Worm (Caenorhabditis elegans) whole organism, late embryonic: Measurements from ENCODE around the gene tag-124.

Source experiments
- C38D4.7 ChIP-seq: fragments of 200-800 bp; sonication (Bioruptor generic); optimal IDR thresholded peaks from 2 replicates; lab custom pipeline; 2018; ENCODE audit warnings: mild to moderate bottlenecking, missing genetic modification characterization, moderate library complexity, missing compliant biosample characterization
- K02D7.2 ChIP-seq: sonication (generic microtip); optimal IDR thresholded peaks from 2 replicates; lab custom pipeline; 2017; ENCODE audit warnings: mild to moderate bottlenecking, missing genetic modification characterization, missing compliant biosample characterization
- ahr-1 ChIP-seq: sonication (generic microtip); optimal IDR thresholded peaks from 2 replicates; lab custom pipeline; 2016; ENCODE audit warnings: missing genetic modification characterization, missing compliant biosample characterization
- ama-1 ChIP-seq: fragments of 150-350 bp; optimal IDR thresholded peaks from 2 replicates; lab custom pipeline; 2014
- ceh-14 ChIP-seq: sonication (generic microtip); optimal IDR thresholded peaks from 2 replicates; lab custom pipeline; 2016; ENCODE audit warnings: missing genotype, missing genetic modification characterization, missing compliant biosample characterization
- ceh-18 ChIP-seq: sonication (generic microtip); optimal IDR thresholded peaks from 2 replicates; lab custom pipeline; 2016; ENCODE audit warnings: missing genetic modification characterization, missing compliant biosample characterization
- ceh-19 ChIP-seq: fragments of 200-800 bp; sonication (Bioruptor generic); optimal IDR thresholded peaks from 2 replicates; lab custom pipeline; 2018; ENCODE audit warnings: mild to moderate bottlenecking, missing genetic modification characterization, missing compliant biosample characterization
- ceh-24 ChIP-seq: sonication (generic microtip); optimal IDR thresholded peaks from 2 replicates; lab custom pipeline; 2016; ENCODE audit warnings: mild to moderate bottlenecking, missing genetic modification characterization, missing compliant biosample characterization
- ceh-31 ChIP-seq: sonication (generic microtip); optimal IDR thresholded peaks from 2 replicates; lab custom pipeline; 2016; ENCODE audit warnings: missing genetic modification characterization, missing compliant biosample characterization
- ceh-34 ChIP-seq: sonication (generic microtip); optimal IDR thresholded peaks from 2 replicates; lab custom pipeline; 2016; ENCODE audit warnings: mild to moderate bottlenecking, missing genetic modification characterization, missing compliant biosample characterization
- ceh-45 ChIP-seq: fragments of 200-800 bp; sonication (Bioruptor generic); IDR thresholded peaks from 2 replicates; pipeline ENCODE4 v1.3.6; 2022; ENCODE audit warnings: missing genetic modification reagents, missing genetic modification characterization, missing compliant biosample characterization
- ceh-9 ChIP-seq: sonication (generic microtip); optimal IDR thresholded peaks from 2 replicates; lab custom pipeline; 2016; ENCODE audit warnings: mild to moderate bottlenecking, missing genetic modification characterization, inconsistent platforms, missing compliant biosample characterization
- dve-1 ChIP-seq: sonication (generic microtip); optimal IDR thresholded peaks from 2 replicates; lab custom pipeline; 2017; ENCODE audit warnings: antibody characterized with exemption, mild to moderate bottlenecking, missing genetic modification characterization, missing compliant biosample characterization
- eyg-1 ChIP-seq: sonication (generic microtip); optimal IDR thresholded peaks from 2 replicates; lab custom pipeline; 2016; ENCODE audit warnings: missing genotype, missing genetic modification characterization, missing compliant biosample characterization
- fax-1 ChIP-seq: sonication (generic microtip); optimal IDR thresholded peaks from 2 replicates; lab custom pipeline; 2016; ENCODE audit warnings: missing genotype, missing genetic modification characterization, missing compliant biosample characterization
- fkh-10 ChIP-seq: fragments of 150-350 bp; optimal IDR thresholded peaks from 2 replicates; lab custom pipeline; 2014; ENCODE audit warnings: missing biosample characterization, missing genetic modification reagents, missing genetic modification characterization
- fkh-6 ChIP-seq: sonication (generic microtip); optimal IDR thresholded peaks from 2 replicates; lab custom pipeline; 2016; ENCODE audit warnings: missing genetic modification characterization, missing compliant biosample characterization
- gmeb-2 ChIP-seq: sonication (generic microtip); optimal IDR thresholded peaks from 2 replicates; lab custom pipeline; 2016; ENCODE audit warnings: missing genetic modification characterization, inconsistent platforms, missing compliant biosample characterization
- hlh-13 ChIP-seq: fragments of 200-800 bp; sonication (Bioruptor generic); optimal IDR thresholded peaks from 2 replicates; lab custom pipeline; 2018; ENCODE audit warnings: mild to moderate bottlenecking, missing genetic modification characterization, missing compliant biosample characterization
- hlh-15 ChIP-seq: sonication (generic microtip); optimal IDR thresholded peaks from 2 replicates; lab custom pipeline; 2016; ENCODE audit warnings: missing genetic modification characterization, missing compliant biosample characterization
- hlh-30 ChIP-seq: sonication (generic microtip); optimal IDR thresholded peaks from 2 replicates; lab custom pipeline; 2017; ENCODE audit warnings: antibody characterized with exemption, missing genetic modification characterization, missing compliant biosample characterization; ENCODE audit not compliant: insufficient read depth
- nfya-1 ChIP-seq: sonication (generic microtip); optimal IDR thresholded peaks from 2 replicates; lab custom pipeline; 2017; ENCODE audit warnings: missing genetic modification characterization, mild to moderate bottlenecking, missing compliant biosample characterization, antibody characterized with exemption, moderate library complexity
- odd-2 ChIP-seq: sonication (generic microtip); optimal IDR thresholded peaks from 2 replicates; lab custom pipeline; 2017; ENCODE audit warnings: antibody characterized with exemption, mild to moderate bottlenecking, missing genetic modification characterization, missing compliant biosample characterization
- pat-9 ChIP-seq: fragments of 200-800 bp; sonication (Bioruptor generic); optimal IDR thresholded peaks from 2 replicates; lab custom pipeline; 2018; ENCODE audit warnings: mild to moderate bottlenecking, missing genetic modification characterization, moderate library complexity, missing compliant biosample characterization
- pax-1 ChIP-seq: fragments of 150-350 bp; optimal IDR thresholded peaks from 2 replicates; lab custom pipeline; 2014; ENCODE audit warnings: missing biosample characterization, missing genetic modification characterization
- pha-2 ChIP-seq: sonication (generic microtip); optimal IDR thresholded peaks from 2 replicates; lab custom pipeline; 2017; ENCODE audit warnings: mild to moderate bottlenecking, missing genetic modification characterization, missing compliant biosample characterization
- pqm-1 ChIP-seq: sonication (generic microtip); optimal IDR thresholded peaks from 2 replicates; lab custom pipeline; 2016; ENCODE audit warnings: missing genetic modification characterization, missing compliant biosample characterization
- pros-1 ChIP-seq: fragments of 150-350 bp; optimal IDR thresholded peaks from 2 replicates; lab custom pipeline; 2014; ENCODE audit warnings: missing biosample characterization, missing genetic modification reagents, missing genetic modification characterization
- ref-2 ChIP-seq: sonication (generic microtip); optimal IDR thresholded peaks from 2 replicates; lab custom pipeline; 2016; ENCODE audit warnings: missing genetic modification characterization, missing compliant biosample characterization
- sdc-2 ChIP-seq: sonication (generic microtip); optimal IDR thresholded peaks from 2 replicates; lab custom pipeline; 2016; ENCODE audit warnings: missing genotype, missing genetic modification characterization, missing compliant biosample characterization
- sox-2 ChIP-seq: fragments of 200-800 bp; sonication (Bioruptor generic); IDR thresholded peaks from 2 replicates; pipeline ENCODE4 v1.3.6; 2022; ENCODE audit warnings: missing genetic modification reagents, missing genetic modification characterization, missing compliant biosample characterization
- sox-4 ChIP-seq: sonication (generic microtip); optimal IDR thresholded peaks from 2 replicates; lab custom pipeline; 2017; ENCODE audit warnings: mild to moderate bottlenecking, missing genetic modification characterization, inconsistent platforms, missing compliant biosample characterization
- tbx-2 ChIP-seq: sonication (generic microtip); optimal IDR thresholded peaks from 2 replicates; lab custom pipeline; 2016; ENCODE audit warnings: missing genetic modification characterization, missing compliant biosample characterization
- tbx-7 ChIP-seq: sonication (generic microtip); optimal IDR thresholded peaks from 2 replicates; lab custom pipeline; 2016; ENCODE audit warnings: missing genotype, missing genetic modification characterization, missing compliant biosample characterization
- unc-3 ChIP-seq, 2 experiments: fragments of 200-800 bp in 1 of 2; sonication (Bioruptor generic) in 1 of 2; sonication (generic microtip) in 1 of 2; conservative IDR thresholded peaks in 1 of 2; optimal IDR thresholded peaks in 1 of 2; 2 replicates each; pipeline versions ENCODE4 v1.3.6 to Lab custom; 2016 to 2022; ENCODE audit warnings: missing compliant biosample characterization in 2 of 2, missing genetic modification characterization in 2 of 2, missing genetic modification reagents in 1 of 2
- zip-5 ChIP-seq: sonication (generic microtip); optimal IDR thresholded peaks from 2 replicates; lab custom pipeline; 2016; ENCODE audit warnings: missing genetic modification characterization, missing compliant biosample characterization
- ztf-16 ChIP-seq: sonication (generic microtip); optimal IDR thresholded peaks from 2 replicates; lab custom pipeline; 2017; ENCODE audit warnings: missing genetic modification characterization, missing compliant biosample characterization

Gene tag-124

DNA sequence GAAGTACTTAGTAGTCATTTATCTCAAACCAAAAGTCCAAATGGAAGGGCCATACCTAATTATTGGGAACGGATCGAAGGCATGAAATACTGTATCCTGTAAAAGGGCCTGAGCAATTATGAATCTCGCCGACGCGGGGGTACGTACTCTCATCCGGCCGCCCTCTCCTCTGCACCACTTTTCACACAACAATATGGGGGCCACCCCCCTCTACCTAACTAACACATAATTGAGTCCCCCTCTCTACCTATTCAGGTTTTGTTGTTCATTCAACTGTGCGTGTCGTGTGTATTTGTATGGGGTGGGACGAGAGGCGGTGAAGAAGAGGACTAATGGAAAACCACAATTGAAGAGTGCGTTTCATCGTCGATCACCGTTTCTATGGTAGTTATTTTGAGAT lies 16.7 kb upstream of the tag-124 start:
- peak; percentile 8 for TF ChIP-seq tbx-2 (tag; lab: Kevin White, UChicago)
- TF ChIP-seq nfya-1 (tag; lab: Kevin White, UChicago) = peak; percentile 13
- peak; percentile 90 for TF ChIP-seq ceh-31 (tag; lab: Kevin White, UChicago)
- TF ChIP-seq sox-2 (GFP tag; lab: Robert Waterston, UW) = peak; percentile 81
- TF ChIP-seq ref-2 = peak; percentile 60
- TF ChIP-seq ceh-9 (tag; lab: Kevin White, UChicago) = no peak
- no peak for TF ChIP-seq ceh-14 (tag; lab: Kevin White, UChicago)
- TF ChIP-seq pros-1 (tag; lab: Kevin White, UChicago) = peak; percentile 81
- TF ChIP-seq C38D4.7 (GFP tag; lab: Kevin White, UChicago) = no peak
- no peak for TF ChIP-seq unc-3 (GFP tag; conservative IDR thresholded peaks at IDR 0.05; lab: Robert Waterston, UW)
- no peak for TF ChIP-seq unc-3 (tag; optimal IDR thresholded peaks at IDR 0.05; lab: Kevin White, UChicago)

DNA sequence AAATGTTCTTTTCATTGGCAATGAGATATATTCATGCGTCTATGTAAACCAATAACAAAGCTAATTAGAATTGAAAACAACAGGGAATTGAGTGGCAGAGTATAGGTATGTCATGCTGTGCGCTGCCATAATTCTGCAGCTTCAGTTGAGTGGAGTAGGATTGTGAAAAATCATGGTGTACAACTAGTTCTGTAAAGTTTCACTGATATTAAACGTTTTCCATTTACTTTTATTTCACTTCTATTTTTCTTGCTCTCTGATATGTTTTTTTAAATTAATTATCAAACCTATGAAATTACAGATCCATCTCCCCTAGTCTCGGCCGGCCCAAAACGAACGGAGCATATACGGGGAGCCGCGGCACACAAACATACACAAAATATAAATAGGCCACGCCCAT lies 15.4 kb upstream of the tag-124 start, which contains the start of gene exc-7:
Gene exc-7 (plus strand): TSS at position 301 of the 400 bp plus-strand sequence.
- no peak for TF ChIP-seq ceh-24 (tag; lab: Kevin White, UChicago)
- TF ChIP-seq sdc-2 (tag; lab: Kevin White, UChicago) = no peak
- TF ChIP-seq ama-1 (lab: Kevin White, UChicago) = no peak
- TF ChIP-seq pha-2 (tag; lab: Kevin White, UChicago) = no peak
- no peak for TF ChIP-seq ceh-34 (tag; lab: Kevin White, UChicago)
- TF ChIP-seq ceh-18 (tag; lab: Kevin White, UChicago) = no peak
- no peak for TF ChIP-seq ztf-16 (tag; lab: Kevin White, UChicago)
- TF ChIP-seq fkh-6 (tag; lab: Kevin White, UChicago) = no peak
- no peak for TF ChIP-seq sox-4
- TF ChIP-seq ceh-19 (GFP tag; lab: Kevin White, UChicago) = no peak
- TF ChIP-seq pqm-1 (tag; lab: Kevin White, UChicago) = no peak
- TF ChIP-seq hlh-13 = no peak
- TF ChIP-seq hlh-30 (tag; lab: Kevin White, UChicago) = no peak
- TF ChIP-seq nfya-1 (tag; lab: Kevin White, UChicago) = no peak
- TF ChIP-seq K02D7.2 (tag; lab: Kevin White, UChicago) = no peak
- no peak for TF ChIP-seq pat-9 (tag; lab: Kevin White, UChicago)
- TF ChIP-seq eyg-1 (tag; lab: Kevin White, UChicago) = no peak

DNA sequence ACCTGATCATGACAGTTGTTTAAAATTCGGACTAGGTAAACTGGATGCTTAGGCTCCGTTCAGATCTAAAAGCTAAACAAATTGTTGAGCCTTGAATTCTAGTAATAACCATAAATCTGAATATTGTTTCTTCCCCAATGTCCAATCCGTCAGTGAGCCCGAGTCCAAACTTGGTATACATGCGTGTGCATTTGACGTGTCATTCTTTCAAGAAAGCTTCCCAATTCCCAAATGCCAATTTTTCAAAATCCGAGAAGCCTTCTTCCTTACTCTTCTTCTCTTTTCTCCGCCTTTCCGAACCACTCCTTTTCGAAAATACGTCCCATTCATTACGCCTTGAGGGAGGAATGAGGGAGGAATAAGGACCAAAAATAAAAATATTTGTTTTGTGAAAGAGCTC lies 14.4 kb upstream of the tag-124 start:
- TF ChIP-seq ceh-34 (tag; lab: Kevin White, UChicago) (no peak), odd-2 (tag; lab: Kevin White, UChicago) (no peak), pax-1 (tag; lab: Kevin White, UChicago) (no peak), ceh-9 (tag; lab: Kevin White, UChicago) (no peak), fkh-10 (GFP tag; lab: Kevin White, UChicago) (no peak), dve-1 (tag; lab: Kevin White, UChicago) (no peak), fax-1 (tag; lab: Kevin White, UChicago) (no peak), hlh-15 (tag; lab: Kevin White, UChicago) (no peak), gmeb-2 (tag; lab: Kevin White, UChicago) (no peak), ahr-1 (tag; lab: Kevin White, UChicago) (no peak), tbx-7 (no peak), zip-5 (tag; lab: Kevin White, UChicago) (no peak), ztf-16 (tag; lab: Kevin White, UChicago) (no peak), pros-1 (tag; lab: Kevin White, UChicago) (no peak)

DNA sequence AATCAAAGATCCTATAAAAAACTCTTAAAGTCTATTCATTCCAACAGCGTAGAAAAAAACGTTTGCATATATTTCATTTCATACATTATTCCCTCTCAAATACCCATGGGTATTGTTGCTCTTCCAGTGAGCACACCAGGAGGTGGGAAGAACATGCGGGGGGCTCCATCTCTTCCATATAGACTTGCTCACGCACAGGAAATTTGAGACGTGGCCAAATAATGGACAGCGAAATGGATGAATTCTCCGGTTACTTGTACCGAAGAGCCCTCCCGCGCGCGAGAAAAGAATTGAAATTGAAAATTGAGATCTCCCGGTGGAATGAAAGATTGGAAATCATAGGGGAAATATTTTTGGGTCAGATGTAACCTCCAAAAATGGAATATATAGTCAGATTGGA lies 13.5 kb upstream of the tag-124 start:
- TF ChIP-seq ceh-45 (GFP tag; lab: Robert Waterston, UW) = no peak
- peak; percentile 85 for TF ChIP-seq ceh-19 (GFP tag; lab: Kevin White, UChicago)
- TF ChIP-seq ceh-34 (tag; lab: Kevin White, UChicago) = peak; percentile 98
